Worm (Caenorhabditis elegans): ENCODE data around the gene Y47D7A.11.

The Y47D7A.11 gene

DNA sequence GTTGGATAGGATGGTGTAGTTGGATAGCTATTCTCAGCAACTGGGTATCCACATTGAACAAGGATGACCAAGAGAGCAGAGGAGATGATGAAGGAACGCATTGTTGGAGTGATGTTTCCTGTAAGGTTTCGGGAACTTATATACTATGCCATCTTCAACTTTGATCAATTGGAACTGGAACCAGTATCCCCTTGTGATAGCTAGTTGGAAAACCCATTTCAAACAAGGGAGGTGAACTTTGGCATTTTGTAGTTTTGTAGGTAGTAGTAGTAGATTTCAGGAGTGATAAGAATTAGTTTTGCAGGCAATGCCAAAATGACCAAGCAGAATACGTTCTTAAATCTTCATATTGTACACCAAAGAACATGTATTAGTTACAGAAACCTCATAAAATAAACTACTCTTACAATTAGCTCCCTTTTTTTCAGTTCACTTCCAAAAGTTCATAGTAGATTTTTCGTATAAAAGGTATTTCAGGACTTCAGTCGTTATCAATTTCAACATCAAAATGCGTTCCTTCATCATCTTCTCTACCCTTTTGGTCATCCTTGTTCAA lies 8.3 kb downstream of the Y47D7A.11 start, which contains the start of the genes Y47D7A.7 and Y47D7A.2:
Gene Y47D7A.7, minus strand, starts transcription at position 101 of the 556 bp plus-strand sequence.
Gene Y47D7A.2, plus strand, starts transcription at position 506 of the 556 bp plus-strand sequence.
- TF ChIP-seq unc-62 (GFP tag; optimal IDR thresholded peaks at IDR 0.05): no peak

ce11 chrV:4418116-4418515 lies 10.0 kb downstream of the Y47D7A.11 start, which contains the start of gene Y47D7A.6:
Gene Y47D7A.6 (minus strand): TSS chrV:4418216.
- TF ChIP-seq unc-62 (GFP tag; optimal IDR thresholded peaks at IDR 0.05): no peak

ce11 chrV:4416710-4417109 lies 11.4 kb downstream of the Y47D7A.11 start, which contains the start of gene Y47D7A.18:
Gene Y47D7A.18 (minus strand): TSS chrV:4416810.
- no peak for TF ChIP-seq unc-62 (GFP tag; optimal IDR thresholded peaks at IDR 0.05)

- no peak for TF ChIP-seq unc-62 (GFP tag; optimal IDR thresholded peaks at IDR 0.05)
These were observed 13.5 kb downstream of the Y47D7A.11 start, which contains the start of gene grl-5 for ce11 chrV:4414613-4415071. Gene grl-5 (minus strand): TSS chrV:4414663.

ce11 chrV:4411714-4412113 lies 16.4 kb downstream of the Y47D7A.11 start, which contains the start of gene Y47D7A.17:
Gene Y47D7A.17 (minus strand): TSS chrV:4411814.
- no peak for TF ChIP-seq unc-62 (GFP tag; optimal IDR thresholded peaks at IDR 0.05)

DNA sequence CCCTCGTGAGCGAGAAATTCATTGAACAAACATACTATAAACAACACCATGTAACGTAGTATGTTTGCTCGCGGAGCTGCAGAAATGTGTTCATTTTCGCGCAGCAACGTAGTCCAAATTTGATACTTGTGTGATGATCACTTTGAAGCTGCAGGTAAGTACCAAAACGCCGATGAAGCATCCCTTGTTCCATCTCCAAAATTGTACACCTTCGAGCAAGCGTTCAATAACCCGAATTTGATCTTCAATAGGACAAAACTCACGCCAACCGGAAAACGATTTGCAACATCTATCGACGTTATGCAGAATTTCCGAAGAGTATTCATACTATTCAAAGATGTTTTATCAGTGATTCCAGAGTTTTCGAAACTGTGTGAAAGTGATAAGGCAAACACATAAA lies 17.5 kb downstream of the Y47D7A.11 start, which contains the start of gene Y47D7A.3:
Gene Y47D7A.3, plus strand, starts transcription at position 301 of the 400 bp plus-strand sequence.
- TF ChIP-seq unc-62 (GFP tag; optimal IDR thresholded peaks at IDR 0.05): no peak

DNA sequence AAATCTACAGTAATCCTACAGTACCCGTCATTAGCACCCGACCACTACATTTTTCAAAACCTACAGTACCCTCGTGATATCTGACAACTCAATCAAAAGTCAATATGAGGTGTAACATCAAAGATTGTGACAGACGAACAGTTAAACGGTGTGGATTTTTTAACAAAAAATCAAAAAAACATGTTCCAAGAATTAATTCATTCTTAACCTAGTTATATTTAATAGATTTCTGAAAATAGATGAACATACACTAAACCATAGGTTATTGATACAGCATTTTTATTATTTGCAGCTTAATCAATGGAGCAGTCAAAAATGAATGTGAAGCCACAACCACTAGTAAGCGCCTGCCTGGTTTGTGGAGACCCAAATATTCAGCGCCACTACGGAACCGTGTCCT lies 20.6 kb downstream of the Y47D7A.11 start, which contains the start of gene nhr-118:
Gene nhr-118, plus strand, starts transcription at position 301 of the 400 bp plus-strand sequence.
- TF ChIP-seq unc-62 (GFP tag; optimal IDR thresholded peaks at IDR 0.05): no peak

- TF ChIP-seq unc-62 (GFP tag; optimal IDR thresholded peaks at IDR 0.05): no peak
These were observed 26.2 kb downstream of the Y47D7A.11 start, which contains the start of gene F13A2.5 for ce11 chrV:4401865-4402264. Gene F13A2.5 (minus strand): TSS chrV:4401965.

ce11 chrV:4400118-4400517 lies 28.0 kb downstream of the Y47D7A.11 start, which contains the start of gene F13A2.4:
Gene F13A2.4 (minus strand): TSS chrV:4400218.
- no peak for TF ChIP-seq unc-62 (GFP tag; optimal IDR thresholded peaks at IDR 0.05)

ce11 chrV:4398884-4399283 lies 29.2 kb downstream of the Y47D7A.11 start:
- TF ChIP-seq unc-62 (GFP tag; optimal IDR thresholded peaks at IDR 0.05): no peak

- TF ChIP-seq unc-62 (GFP tag; optimal IDR thresholded peaks at IDR 0.05): no peak
These were observed 30.0 kb downstream of the Y47D7A.11 start for ce11 chrV:4398127-4398526.

DNA sequence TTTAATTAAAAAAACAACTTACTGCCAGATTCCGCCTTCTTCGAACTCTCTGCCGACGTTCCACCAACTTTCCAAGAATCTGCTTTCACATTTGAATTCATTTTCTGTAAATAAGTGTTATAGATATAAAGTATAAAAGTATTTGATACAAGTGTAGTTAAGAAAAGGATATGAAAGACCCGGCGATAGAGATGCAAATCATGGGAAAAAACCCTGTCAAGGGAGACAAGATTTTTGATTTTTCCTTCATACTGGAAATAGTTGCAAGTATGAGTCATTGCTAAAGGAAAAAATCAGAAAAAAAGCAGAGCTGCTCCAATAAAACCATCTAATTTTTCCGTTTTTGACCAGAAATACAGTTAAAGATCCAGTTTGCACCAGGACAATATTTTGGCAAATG lies 31.8 kb downstream of the Y47D7A.11 start, which contains the start of gene F13A2.3:
Gene F13A2.3, minus strand, starts transcription at position 101 of the 400 bp plus-strand sequence.
- no peak for TF ChIP-seq unc-62 (GFP tag; optimal IDR thresholded peaks at IDR 0.05)

ce11 chrV:4387916-4388315 lies 40.2 kb downstream of the Y47D7A.11 start:
- TF ChIP-seq unc-62 (GFP tag; optimal IDR thresholded peaks at IDR 0.05): no peak

ce11 chrV:4387402-4387801 lies 40.7 kb downstream of the Y47D7A.11 start, which contains the start of gene F13A2.9:
Gene F13A2.9 (minus strand): TSS chrV:4387502.
- TF ChIP-seq unc-62 (GFP tag; optimal IDR thresholded peaks at IDR 0.05): no peak

- no peak for TF ChIP-seq unc-62 (GFP tag; optimal IDR thresholded peaks at IDR 0.05)
These were observed 41.9 kb downstream of the Y47D7A.11 start, which contains the start of gene F13A2.10 for ce11 chrV:4386173-4386572. Gene F13A2.10 (minus strand): TSS chrV:4386273.

DNA sequence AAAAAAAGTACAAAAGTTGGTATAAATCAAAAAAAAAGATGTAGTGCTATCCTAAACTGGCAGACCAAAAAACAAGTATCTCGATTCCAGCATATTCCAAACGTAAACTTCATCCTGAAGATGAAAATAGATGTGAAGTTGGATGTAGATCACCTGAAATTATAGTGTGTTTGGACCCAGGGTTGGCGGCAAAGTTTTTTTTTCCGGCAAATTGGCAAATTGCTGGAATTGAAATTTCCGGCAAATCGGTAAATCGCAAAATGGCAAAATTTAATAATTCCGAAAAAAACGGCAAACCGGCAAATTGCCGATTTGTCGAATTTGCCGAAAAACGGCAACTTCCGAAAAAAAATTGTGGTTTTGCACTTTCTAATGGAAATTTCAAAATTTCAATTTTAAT lies 43.6 kb downstream of the Y47D7A.11 start, which contains the start of gene F13A2.2:
Gene F13A2.2, minus strand, starts transcription at position 101 of the 400 bp plus-strand sequence.
- TF ChIP-seq unc-62 (GFP tag; optimal IDR thresholded peaks at IDR 0.05): no peak

- TF ChIP-seq unc-62 (GFP tag; optimal IDR thresholded peaks at IDR 0.05): no peak
These were observed 45.8 kb downstream of the Y47D7A.11 start, which contains the start of gene F13A2.1 for ce11 chrV:4382298-4382697. Gene F13A2.1 (minus strand): TSS chrV:4382398.

Measured in whole organism, dauer.